Worm (Caenorhabditis elegans) whole organism, L2 larva: ENCODE measurements around the gene fbxa-174.

ENCODE experiments used
- blmp-1 ChIP-seq: sonication (generic microtip); optimal IDR thresholded peaks from 2 replicates; lab custom pipeline; 2017; ENCODE audit warnings: missing genetic modification characterization, mild to moderate bottlenecking, missing compliant biosample characterization, antibody characterized with exemption, moderate library complexity; ENCODE audit not compliant: insufficient read depth
- mdl-1 ChIP-seq, 2 experiments: fragments of 150-350 bp in 1 of 2; sonication (generic microtip) in 1 of 2; optimal IDR thresholded peaks; 2 replicates each; lab custom pipeline; 2017; ENCODE audit warnings: missing biosample characterization in 2 of 2, missing genetic modification characterization in 2 of 2
- nhr-6 ChIP-seq: fragments of 150-350 bp; optimal IDR thresholded peaks from 2 replicates; lab custom pipeline; 2014; ENCODE audit warnings: missing biosample characterization, missing genetic modification characterization
- snpc-4 ChIP-seq: fragments of 150-350 bp; optimal IDR thresholded peaks from 2 replicates; lab custom pipeline; 2014; ENCODE audit warnings: missing biosample characterization, missing genetic modification characterization

ce11 chrV:17552759-17553158, 5.5 kb downstream of the fbxa-174 start, which contains the start of gene C38D9.8:
- TF ChIP-seq mdl-1 (tag; optimal IDR thresholded peaks at IDR 0.05; lab: Kevin White, UChicago): no peak
- no peak for TF ChIP-seq snpc-4
- no peak for TF ChIP-seq blmp-1 (tag; lab: Kevin White, UChicago)
- no peak for TF ChIP-seq nhr-6 (tag; lab: Kevin White, UChicago)
